Fruit fly (Drosophila melanogaster) whole organism, embryonic: Measurements from ENCODE around the gene RhoBTB.
A peak's percentile ranks its signal among the peaks of the same experiment; 100 is the strongest.

Experiments used
- BEAF-32 ChIP-seq: fragments of 200-800 bp; sonication (Bioruptor generic); optimal IDR thresholded peaks from 3 replicates; lab custom pipeline; 2017; ENCODE audit warnings: missing biosample characterization, missing genetic modification characterization, mild to moderate bottlenecking, moderate library complexity, missing genetic modification reagents
- CG10209 ChIP-seq: fragments of 200-800 bp; sonication (Bioruptor generic); optimal IDR thresholded peaks from 3 replicates; lab custom pipeline; 2017; ENCODE audit warnings: missing biosample characterization, mild to moderate bottlenecking, missing genetic modification characterization, missing genetic modification reagents
- CG10366 ChIP-seq: fragments of 200-800 bp; sonication (Bioruptor generic); IDR thresholded peaks from 2 replicates; pipeline ENCODE4 v1.3.6; 2022; ENCODE audit warnings: missing biosample characterization, missing genetic modification characterization
- CG12659 ChIP-seq: fragments of 200-800 bp; sonication (Bioruptor generic); optimal IDR thresholded peaks from 3 replicates; lab custom pipeline; 2017; ENCODE audit warnings: mild to moderate bottlenecking, missing biosample characterization, missing genetic modification reagents, missing genetic modification characterization
- CG12744 ChIP-seq: fragments of 200-800 bp; sonication (Bioruptor generic); optimal IDR thresholded peaks from 2 replicates; lab custom pipeline; 2016; ENCODE audit warnings: missing biosample characterization, missing genetic modification characterization
- CG12769 ChIP-seq: fragments of 200-800 bp; sonication (Bioruptor generic); optimal IDR thresholded peaks from 2 replicates; lab custom pipeline; 2019; ENCODE audit warnings: missing biosample characterization, mild to moderate bottlenecking, missing genetic modification characterization, moderate library complexity
- CG13894 ChIP-seq: fragments of 200-800 bp; sonication (Bioruptor generic); optimal IDR thresholded peaks from 3 replicates; lab custom pipeline; 2018; ENCODE audit warnings: missing biosample characterization, mild to moderate bottlenecking, missing genetic modification characterization, moderate library complexity
- CG15479 ChIP-seq: fragments of 200-800 bp; sonication (Bioruptor generic); optimal IDR thresholded peaks from 3 replicates; lab custom pipeline; 2019; ENCODE audit warnings: missing biosample characterization, mild to moderate bottlenecking, missing genetic modification characterization, moderate library complexity
- CG16815 ChIP-seq: fragments of 200-800 bp; sonication (Bioruptor generic); optimal IDR thresholded peaks from 3 replicates; lab custom pipeline; 2017; ENCODE audit warnings: missing biosample characterization, mild to moderate bottlenecking, missing genetic modification characterization
- CG2202 ChIP-seq: fragments of 200-800 bp; sonication (Bioruptor generic); optimal IDR thresholded peaks from 2 replicates; lab custom pipeline; 2018; ENCODE audit warnings: missing biosample characterization, mild to moderate bottlenecking, missing genetic modification characterization
- CG3163 ChIP-seq: fragments of 200-800 bp; sonication (Bioruptor generic); optimal IDR thresholded peaks from 3 replicates; lab custom pipeline; 2016; ENCODE audit warnings: missing biosample characterization, missing genetic modification characterization
- CG4424 ChIP-seq: fragments of 200-800 bp; sonication (Bioruptor generic); optimal IDR thresholded peaks from 3 replicates; lab custom pipeline; 2016; ENCODE audit warnings: missing biosample characterization, missing genetic modification characterization
- CG6689 ChIP-seq: fragments of 200-800 bp; sonication (Bioruptor generic); IDR thresholded peaks from 2 replicates; pipeline ENCODE4 v1.3.6; 2022; ENCODE audit warnings: missing biosample characterization, missing genetic modification characterization
- CG7271 ChIP-seq: fragments of 200-800 bp; sonication (Bioruptor generic); optimal IDR thresholded peaks from 2 replicates; lab custom pipeline; 2018; ENCODE audit warnings: missing biosample characterization, mild to moderate bottlenecking, missing genetic modification characterization, moderate library complexity
- CG8281 ChIP-seq: fragments of 200-800 bp; sonication (Bioruptor generic); optimal IDR thresholded peaks from 2 replicates; lab custom pipeline; 2018; ENCODE audit warnings: missing biosample characterization, mild to moderate bottlenecking, missing genetic modification characterization, moderate library complexity
- CG8388 ChIP-seq: fragments of 200-800 bp; sonication (Bioruptor generic); optimal IDR thresholded peaks from 2 replicates; lab custom pipeline; 2019; ENCODE audit warnings: missing biosample characterization, mild to moderate bottlenecking, missing genetic modification characterization, moderate library complexity
- CG9437 ChIP-seq: fragments of 200-800 bp; sonication (Bioruptor generic); optimal IDR thresholded peaks from 2 replicates; lab custom pipeline; 2018; ENCODE audit warnings: missing biosample characterization, mild to moderate bottlenecking, missing genetic modification characterization
- Dip2 ChIP-seq: fragments of 200-800 bp; sonication (Bioruptor generic); IDR thresholded peaks from 2 replicates; pipeline ENCODE4 v1.3.6; 2022; ENCODE audit warnings: missing biosample characterization, missing genetic modification characterization
- E2f2 ChIP-seq: fragments of 200-800 bp; sonication (Bioruptor generic); IDR thresholded peaks from 2 replicates; pipeline ENCODE4 v1.3.6; 2022; ENCODE audit warnings: missing biosample characterization, missing genetic modification characterization
- Kr ChIP-seq: fragments of 200-800 bp; sonication (Bioruptor generic); optimal IDR thresholded peaks from 2 replicates; lab custom pipeline; 2017; ENCODE audit warnings: missing biosample characterization, mild to moderate bottlenecking, missing genetic modification characterization
- Nf-YC ChIP-seq: fragments of 200-800 bp; optimal IDR thresholded peaks from 3 replicates; lab custom pipeline; 2019; ENCODE audit warnings: missing biosample characterization, mild to moderate bottlenecking, missing genetic modification characterization, moderate library complexity
- NfI ChIP-seq: fragments of 200-800 bp; sonication (Bioruptor generic); optimal IDR thresholded peaks from 3 replicates; lab custom pipeline; 2018; ENCODE audit warnings: missing biosample characterization, mild to moderate bottlenecking, missing genetic modification characterization, moderate library complexity
- Xbp1 ChIP-seq: fragments of 200-800 bp; sonication (Bioruptor generic); optimal IDR thresholded peaks from 3 replicates; lab custom pipeline; 2016; ENCODE audit warnings: missing biosample characterization, mild to moderate bottlenecking, missing genetic modification characterization
- ato ChIP-seq: fragments of 200-800 bp; sonication (Bioruptor generic); IDR thresholded peaks from 2 replicates; pipeline ENCODE4 v1.3.6; 2022; ENCODE audit warnings: missing biosample characterization, missing genetic modification characterization; ENCODE audit not compliant: partially characterized antibody
- chm ChIP-seq: fragments of 200-800 bp; sonication (Bioruptor generic); IDR thresholded peaks from 2 replicates; pipeline ENCODE4 v1.3.6; 2022; ENCODE audit warnings: missing biosample characterization, missing genetic modification characterization
- dm ChIP-seq: fragments of 200-800 bp; sonication (Bioruptor generic); optimal IDR thresholded peaks from 3 replicates; lab custom pipeline; 2016; ENCODE audit warnings: missing biosample characterization, missing genetic modification characterization
- fd64A ChIP-seq: fragments of 200-800 bp; sonication (Bioruptor generic); optimal IDR thresholded peaks from 3 replicates; lab custom pipeline; 2018; ENCODE audit warnings: missing biosample characterization, mild to moderate bottlenecking, missing genetic modification characterization
- gcm ChIP-seq: fragments of 200-800 bp; sonication (Bioruptor generic); optimal IDR thresholded peaks from 2 replicates; lab custom pipeline; 2019; ENCODE audit warnings: missing biosample characterization, mild to moderate bottlenecking, missing genetic modification characterization, moderate library complexity
- hkb ChIP-seq, 2 experiments: fragments of 200-800 bp in 1 of 2; fragments of >200 bp in 1 of 2; sonication (Bioruptor generic) in 1 of 2; IDR thresholded peaks in 1 of 2; optimal IDR thresholded peaks in 1 of 2; 2 replicates each; pipeline versions ENCODE4 v1.3.6 to Lab custom; 2017 to 2022; ENCODE audit warnings: missing biosample characterization in 1 of 2, missing genetic modification characterization in 1 of 2
- hth ChIP-seq: fragments of >200 bp; optimal IDR thresholded peaks from 2 replicates; lab custom pipeline; 2017; ENCODE audit warnings: inconsistent platforms
- knrl ChIP-seq: fragments of 200-800 bp; sonication (Bioruptor generic); IDR thresholded peaks from 3 replicates; pipeline ENCODE4 v1.3.6; 2022; ENCODE audit warnings: missing biosample characterization, missing genetic modification characterization; ENCODE audit not compliant: partially characterized antibody
- lbe ChIP-seq: fragments of 200-800 bp; sonication (Bioruptor generic); optimal IDR thresholded peaks from 2 replicates; lab custom pipeline; 2016; ENCODE audit warnings: missing biosample characterization, mild to moderate bottlenecking, missing genetic modification characterization
- sens-2 ChIP-seq: fragments of 200-800 bp; sonication (Bioruptor generic); IDR thresholded peaks from 2 replicates; pipeline ENCODE4 v1.3.6; 2022; ENCODE audit warnings: missing biosample characterization, missing genetic modification characterization
- sr ChIP-seq: fragments of 200-800 bp; sonication (Bioruptor generic); IDR thresholded peaks from 3 replicates; pipeline ENCODE4 v1.3.6; 2022; ENCODE audit warnings: missing biosample characterization, missing genetic modification characterization
- stwl ChIP-seq: fragments of 200-800 bp; sonication (Bioruptor generic); optimal IDR thresholded peaks from 3 replicates; lab custom pipeline; 2018; ENCODE audit warnings: missing biosample characterization, mild to moderate bottlenecking, missing genetic modification characterization, moderate library complexity
- trem ChIP-seq: fragments of 200-800 bp; optimal IDR thresholded peaks from 3 replicates; lab custom pipeline; 2019; ENCODE audit warnings: missing biosample characterization, mild to moderate bottlenecking, missing genetic modification characterization, moderate library complexity
- zen ChIP-seq: fragments of 200-800 bp; sonication (Bioruptor generic); optimal IDR thresholded peaks from 3 replicates; lab custom pipeline; 2018; ENCODE audit warnings: missing biosample characterization, mild to moderate bottlenecking, missing genetic modification characterization, moderate library complexity

The RhoBTB gene

dm6 chr3L:20401026-20401912, 25.2 kb downstream of the RhoBTB start, which contains the start of gene trbl (continued):
- TF ChIP-seq CG9437 (GFP tag; lab: Kevin White, UChicago) (peak; percentile 47), CG8281 (no peak), Kr (GFP tag; lab: Kevin White, UChicago) (peak; percentile 13), CG13894 (peak; percentile 79), E2f2 (GFP tag; lab: Robert Waterston, UW) (peak; percentile 60), CG10209 (no peak), CG16815 (GFP tag; lab: Kevin White, UChicago) (no peak), CG3163 (GFP tag; lab: Kevin White, UChicago) (peak; percentile 99), CG15479 (peak; percentile 75), CG8388 (GFP tag; lab: Kevin White, UChicago) (no peak), trem (tag; lab: Kevin White, UChicago) (peak; percentile 59), hth (lab: Kevin White, UChicago) (no peak), knrl (GFP tag; lab: Robert Waterston, UW) (no peak; the same call in 2 of the 3 replicates), CG6689 (GFP tag; lab: Robert Waterston, UW) (no peak), Xbp1 (no peak), NfI (GFP tag; lab: Kevin White, UChicago) (no peak), Dip2 (no peak), ato (GFP tag; lab: Robert Waterston, UW) (peak; percentile 70; the same call in 1 of the 2 replicates), Nf-YC (tag; lab: Kevin White, UChicago) (peak; percentile 59), sens-2 (GFP tag; lab: Robert Waterston, UW) (no peak), fd64A (GFP tag; lab: Kevin White, UChicago) (no peak), hkb (optimal IDR thresholded peaks at IDR 0.05; lab: Kevin White, UChicago) (no peak), hkb (GFP tag; IDR thresholded peaks at IDR 0.05; lab: Robert Waterston, UW) (peak; percentile 77), BEAF-32 (GFP tag; lab: Kevin White, UChicago) (peak; percentile 5), chm (peak; percentile 85), sr (no peak), CG10366 (GFP tag; lab: Robert Waterston, UW) (no peak), zen (tag; lab: Kevin White, UChicago) (peak; percentile 73), gcm (peak; percentile 80), stwl (peak; percentile 31), CG12744 (GFP tag; lab: Kevin White, UChicago) (peak; percentile 11), lbe (peak; percentile 10), dm (peak; percentile 65), CG7271 (tag; lab: Kevin White, UChicago) (peak; percentile 54), CG4424 (GFP tag; lab: Kevin White, UChicago) (peak; percentile 18), CG2202 (tag; lab: Kevin White, UChicago) (no peak), CG12659 (GFP tag; lab: Kevin White, UChicago) (peak; percentile 22), CG12769 (tag; lab: Kevin White, UChicago) (peak; percentile 40)
- TF ChIP-seq, all 482 proteins: peak for 172
